Worm (Caenorhabditis elegans) whole organism, L4/young adult: ENCODE measurements around the gene gna-1.

Experiments
- dao-5 ChIP-seq: sonication (generic microtip); optimal IDR thresholded peaks from 2 replicates; lab custom pipeline; 2016; ENCODE audit warnings: missing genotype, missing genetic modification characterization, moderate library complexity, missing compliant biosample characterization
- him-1 ChIP-seq: sonication (generic microtip); optimal IDR thresholded peaks from 2 replicates; lab custom pipeline; 2016; ENCODE audit warnings: missing genotype, missing genetic modification reagents, missing genetic modification characterization, missing compliant biosample characterization

DNA sequence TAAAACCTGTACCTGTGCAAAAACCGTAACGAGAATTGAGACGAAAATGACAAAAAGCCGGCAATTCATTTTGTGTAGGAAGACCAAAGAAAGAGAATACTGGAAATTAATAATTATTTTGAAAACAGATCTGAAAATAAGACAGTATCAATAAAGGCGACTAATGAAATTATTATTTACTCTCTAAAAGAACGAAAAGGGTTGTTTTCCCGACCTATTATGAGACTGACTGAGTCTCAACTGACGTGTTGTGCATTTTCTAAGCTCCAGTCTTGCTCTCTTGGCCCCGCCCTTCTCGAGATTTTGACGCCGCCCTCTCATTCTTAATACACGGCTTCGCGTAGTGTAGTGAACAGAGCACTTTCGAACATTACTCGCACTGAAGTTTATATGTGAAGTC, 30.1 kb upstream of the gna-1 start, which contains the start of gene K07C5.9:
- TF ChIP-seq him-1 (no peak), dao-5 (tag; lab: Kevin White, UChicago) (no peak)
